Worm (Caenorhabditis elegans) whole organism, L1 larva: Measurements from ENCODE around the gene M05D6.2.

ENCODE experiments used
- C34B4.2 ChIP-seq: sonication (generic microtip); optimal IDR thresholded peaks from 2 replicates; lab custom pipeline; 2017; ENCODE audit warnings: mild to moderate bottlenecking, missing genetic modification characterization, missing compliant biosample characterization
- F16B12.6 ChIP-seq: fragments of 150-350 bp; optimal IDR thresholded peaks from 2 replicates; lab custom pipeline; 2014; ENCODE audit warnings: missing biosample characterization, missing genetic modification characterization
- Y116A8C.19 ChIP-seq: sonication (generic microtip); optimal IDR thresholded peaks from 2 replicates; lab custom pipeline; 2016; ENCODE audit warnings: missing compliant biosample characterization, missing genetic modification characterization, borderline replicate concordance
- alr-1 ChIP-seq: fragments of 200-800 bp; sonication (Bioruptor generic); optimal IDR thresholded peaks from 2 replicates; lab custom pipeline; 2018; ENCODE audit warnings: borderline replicate concordance, mild to moderate bottlenecking, missing genetic modification characterization, missing compliant biosample characterization
- aly-2 ChIP-seq: fragments of 150-350 bp; optimal IDR thresholded peaks from 2 replicates; lab custom pipeline; 2014; ENCODE audit warnings: missing biosample characterization, missing genetic modification characterization
- ceh-88 ChIP-seq: fragments of 200-800 bp; sonication (Bioruptor generic); IDR thresholded peaks from 2 replicates; pipeline ENCODE4 v1.3.6; 2022; ENCODE audit warnings: missing genetic modification characterization, missing compliant biosample characterization
- ceh-90 ChIP-seq: sonication (generic microtip); optimal IDR thresholded peaks from 2 replicates; lab custom pipeline; 2016; ENCODE audit warnings: missing genetic modification characterization, missing compliant biosample characterization
- elt-2 ChIP-seq: sonication (generic microtip); optimal IDR thresholded peaks from 2 replicates; lab custom pipeline; 2016; ENCODE audit warnings: missing genetic modification characterization, mild to moderate bottlenecking, inconsistent platforms, missing compliant biosample characterization, missing genetic modification reagents
- elt-3 ChIP-seq, 6 experiments: fragments of 150-350 bp in 1 of 6; sonication (generic microtip); optimal IDR thresholded peaks; 2 replicates each; lab custom pipeline; 2017 to 2018; ENCODE audit warnings: missing biosample characterization in 6 of 6, missing genetic modification characterization in 6 of 6, inconsistent platforms in 1 of 6
- fkh-4 ChIP-seq: sonication (generic microtip); optimal IDR thresholded peaks from 2 replicates; lab custom pipeline; 2016; ENCODE audit warnings: missing compliant biosample characterization, missing genetic modification characterization, borderline replicate concordance
- fos-1 ChIP-seq: fragments of 150-350 bp; optimal IDR thresholded peaks from 2 replicates; lab custom pipeline; 2014; ENCODE audit warnings: missing biosample characterization, missing genetic modification characterization
- hlh-17 ChIP-seq: fragments of 200-800 bp; sonication (Bioruptor generic); optimal IDR thresholded peaks from 2 replicates; lab custom pipeline; 2018; ENCODE audit warnings: missing genetic modification characterization, mild to moderate bottlenecking, missing compliant biosample characterization, moderate library complexity, borderline replicate concordance
- hlh-4 ChIP-seq: sonication (generic microtip); optimal IDR thresholded peaks from 2 replicates; lab custom pipeline; 2016; ENCODE audit warnings: mild to moderate bottlenecking, missing genetic modification characterization, missing compliant biosample characterization
- hpl-2 ChIP-seq: fragments of 150-350 bp; optimal IDR thresholded peaks from 2 replicates; lab custom pipeline; 2014; ENCODE audit warnings: missing biosample characterization, missing genetic modification reagents, missing genetic modification characterization
- jun-1 ChIP-seq: fragments of 150-350 bp; optimal IDR thresholded peaks from 2 replicates; lab custom pipeline; 2014; ENCODE audit warnings: missing biosample characterization, missing genetic modification reagents, missing genetic modification characterization
- lin-14 ChIP-seq: fragments of 200-800 bp; sonication (Bioruptor generic); optimal IDR thresholded peaks from 2 replicates; lab custom pipeline; 2018; ENCODE audit warnings: mild to moderate bottlenecking, missing genetic modification characterization, moderate library complexity, missing compliant biosample characterization
- lsy-2 ChIP-seq, 2 experiments: fragments of 150-350 bp; optimal IDR thresholded peaks; 2 replicates each; lab custom pipeline; 2014; ENCODE audit warnings: missing biosample characterization in 2 of 2, missing genetic modification characterization in 2 of 2
- mab-9 ChIP-seq: fragments of 200-800 bp; sonication (Bioruptor generic); IDR thresholded peaks from 2 replicates; pipeline ENCODE4 v1.3.6; 2022; ENCODE audit warnings: missing genetic modification reagents, missing genetic modification characterization, missing compliant biosample characterization
- mef-2 ChIP-seq: fragments of 150-350 bp; optimal IDR thresholded peaks from 2 replicates; lab custom pipeline; 2014; ENCODE audit warnings: missing biosample characterization, missing genetic modification characterization
- mep-1 ChIP-seq: fragments of 150-350 bp; optimal IDR thresholded peaks from 2 replicates; lab custom pipeline; 2014; ENCODE audit warnings: missing biosample characterization, missing genetic modification characterization
- nhr-20 ChIP-seq: sonication (generic microtip); optimal IDR thresholded peaks from 2 replicates; lab custom pipeline; 2016; ENCODE audit warnings: mild to moderate bottlenecking, missing genetic modification characterization, missing compliant biosample characterization
- nhr-237 ChIP-seq: fragments of 150-350 bp; optimal IDR thresholded peaks from 2 replicates; lab custom pipeline; 2014; ENCODE audit warnings: missing biosample characterization, missing genetic modification characterization
- nhr-47 ChIP-seq: sonication (generic microtip); optimal IDR thresholded peaks from 2 replicates; lab custom pipeline; 2016; ENCODE audit warnings: mild to moderate bottlenecking, missing genetic modification characterization, moderate library complexity, missing compliant biosample characterization
- nhr-71 ChIP-seq: sonication (generic microtip); optimal IDR thresholded peaks from 2 replicates; lab custom pipeline; 2016; ENCODE audit warnings: mild to moderate bottlenecking, missing genetic modification characterization, moderate library complexity, missing compliant biosample characterization
- nhr-84 ChIP-seq: sonication (generic microtip); optimal IDR thresholded peaks from 2 replicates; lab custom pipeline; 2017; ENCODE audit warnings: missing biosample characterization, missing genetic modification characterization
- nhr-90 ChIP-seq: sonication (generic microtip); optimal IDR thresholded peaks from 2 replicates; lab custom pipeline; 2016; ENCODE audit warnings: mild to moderate bottlenecking, missing genetic modification characterization, missing compliant biosample characterization; ENCODE audit not compliant: poor library complexity
- pax-3 ChIP-seq: fragments of 200-800 bp; sonication (Bioruptor generic); optimal IDR thresholded peaks from 2 replicates; lab custom pipeline; 2018; ENCODE audit warnings: mild to moderate bottlenecking, missing genetic modification characterization, moderate library complexity, missing compliant biosample characterization
- swsn-7 ChIP-seq: sonication (generic microtip); optimal IDR thresholded peaks from 2 replicates; lab custom pipeline; 2016; ENCODE audit warnings: missing genetic modification characterization, missing compliant biosample characterization
- unc-86 ChIP-seq: sonication (generic microtip); optimal IDR thresholded peaks from 2 replicates; lab custom pipeline; 2016; ENCODE audit warnings: missing genetic modification characterization, missing compliant biosample characterization
- unc-98 ChIP-seq: fragments of 200-800 bp; sonication (Bioruptor generic); IDR thresholded peaks from 2 replicates; pipeline ENCODE4 v1.3.6; 2022; ENCODE audit warnings: missing genetic modification characterization, missing compliant biosample characterization
- vab-15 ChIP-seq: sonication (generic microtip); optimal IDR thresholded peaks from 2 replicates; lab custom pipeline; 2017; ENCODE audit warnings: missing genotype, mild to moderate bottlenecking, missing genetic modification characterization, missing compliant biosample characterization
- xbp-1 ChIP-seq: sonication (generic microtip); optimal IDR thresholded peaks from 2 replicates; lab custom pipeline; 2016; ENCODE audit warnings: missing genetic modification characterization, missing compliant biosample characterization
- zip-4 ChIP-seq: fragments of 200-800 bp; sonication (Bioruptor generic); optimal IDR thresholded peaks from 2 replicates; lab custom pipeline; 2018; ENCODE audit warnings: mild to moderate bottlenecking, missing genetic modification characterization, moderate library complexity, missing compliant biosample characterization

M05D6.2 gene

ce11 chrII:8504074-8504724 lies 36.3 kb downstream of the M05D6.2 start:
- TF ChIP-seq ceh-90 (no peak), Y116A8C.19 (tag; lab: Kevin White, UChicago) (no peak), unc-98 (GFP tag; lab: Robert Waterston, UW) (no peak), nhr-90 (tag; lab: Kevin White, UChicago) (no peak), nhr-71 (tag; lab: Kevin White, UChicago) (peak; percentile 23), lsy-2 (tag; optimal IDR thresholded peaks at IDR 0.05; lab: Kevin White, UChicago) (peak in 1 of 2 experiments; percentile 13), zip-4 (GFP tag; lab: Kevin White, UChicago) (no peak), nhr-47 (tag; lab: Kevin White, UChicago) (no peak), lin-14 (peak; percentile 58), fkh-4 (tag; lab: Kevin White, UChicago) (no peak), hlh-4 (tag; lab: Kevin White, UChicago) (no peak), nhr-237 (no peak), ceh-88 (no peak)

ce11 chrII:8506759-8507158 lies 38.9 kb downstream of the M05D6.2 start:
- TF ChIP-seq mef-2 (no peak), elt-2 (peak; percentile 14)

ce11 chrII:8508956-8509355 lies 41.0 kb downstream of the M05D6.2 start, which contains the start of gene T13H5.1:
T13H5.1 (minus strand) TSS chrII:8509056.
- TF ChIP-seq fos-1 (no peak), lin-14 (no peak), C34B4.2 (tag; lab: Kevin White, UChicago) (no peak), mab-9 (no peak), vab-15 (tag; lab: Kevin White, UChicago) (no peak), nhr-47 (tag; lab: Kevin White, UChicago) (no peak), unc-86 (tag; lab: Kevin White, UChicago) (no peak), hlh-17 (GFP tag; lab: Kevin White, UChicago) (no peak), F16B12.6 (tag; lab: Kevin White, UChicago) (no peak)

ce11 chrII:8514729-8515128 lies 46.8 kb downstream of the M05D6.2 start, which contains the start of gene ctg-2:
ctg-2 (plus strand) TSS chrII:8515054.
- TF ChIP-seq hpl-2 (GFP tag; lab: Kevin White, UChicago) (no peak), unc-98 (GFP tag; lab: Robert Waterston, UW) (no peak), xbp-1 (tag; lab: Kevin White, UChicago) (no peak), alr-1 (tag; lab: Kevin White, UChicago) (no peak), nhr-47 (tag; lab: Kevin White, UChicago) (no peak), pax-3 (tag; lab: Kevin White, UChicago) (no peak), jun-1 (tag; lab: Kevin White, UChicago) (peak; percentile 15), elt-2 (peak; percentile 85), fos-1 (no peak), nhr-20 (tag; lab: Kevin White, UChicago) (peak; percentile 3), nhr-84 (tag; lab: Kevin White, UChicago) (no peak), elt-3 (tag; optimal IDR thresholded peaks at IDR 0.05; lab: Kevin White, UChicago) (no peak), lin-14 (peak; percentile 15), hlh-17 (GFP tag; lab: Kevin White, UChicago) (no peak), mep-1 (tag; lab: Kevin White, UChicago) (no peak)

ce11 chrII:8515521-8515920 lies 47.6 kb downstream of the M05D6.2 start:
- TF ChIP-seq aly-2 (tag; lab: Kevin White, UChicago) (no peak), elt-2 (peak; percentile 37), swsn-7 (no peak)
